Worm (Caenorhabditis elegans): ENCODE results near the gene tag-290.

tag-290 gene

ce11 chrV:11624954-11625353 lies 11.8 kb downstream of the tag-290 start:
- TF ChIP-seq nhr-232 (tag; optimal IDR thresholded peaks at IDR 0.05) (no peak), pros-1 (tag; optimal IDR thresholded peaks at IDR 0.05) (no peak)

ce11 chrV:11627837-11628236 lies 14.7 kb downstream of the tag-290 start:
- TF ChIP-seq syd-9 (tag; optimal IDR thresholded peaks at IDR 0.05) (no peak), fax-1 (tag; optimal IDR thresholded peaks at IDR 0.05) (no peak), ceh-24 (tag; optimal IDR thresholded peaks at IDR 0.05) (no peak), tbx-2 (tag; optimal IDR thresholded peaks at IDR 0.05) (no peak), hlh-13 (GFP tag; optimal IDR thresholded peaks at IDR 0.05) (no peak), ceh-14 (tag; optimal IDR thresholded peaks at IDR 0.05) (no peak), lim-6 (tag; optimal IDR thresholded peaks at IDR 0.05) (no peak), dve-1 (tag; optimal IDR thresholded peaks at IDR 0.05) (no peak), ceh-45 (GFP tag; IDR thresholded peaks at IDR 0.05) (no peak), mec-3 (tag; optimal IDR thresholded peaks at IDR 0.05; ENCODE audit: borderline replicate concordance) (no peak), elt-2 (tag; optimal IDR thresholded peaks at IDR 0.05) (no peak), sdc-2 (tag; optimal IDR thresholded peaks at IDR 0.05) (no peak), ttx-3 (tag; optimal IDR thresholded peaks at IDR 0.05) (no peak), nfya-1 (tag; optimal IDR thresholded peaks at IDR 0.05) (no peak), ceh-22 (tag; optimal IDR thresholded peaks at IDR 0.05) (no peak)

- TF ChIP-seq ceh-19 (GFP tag; optimal IDR thresholded peaks at IDR 0.05) (no peak), tbx-2 (tag; optimal IDR thresholded peaks at IDR 0.05) (no peak), elt-2 (tag; optimal IDR thresholded peaks at IDR 0.05) (peak; percentile 69), pax-1 (tag; optimal IDR thresholded peaks at IDR 0.05) (no peak)
Measured at ce11 chrV:11629222-11630026, 16.3 kb downstream of the tag-290 start, which contains the start of gene F35B12.10. Gene F35B12.10, minus strand, starts transcription at chrV:11629272.

ce11 chrV:11631128-11631527 lies 18.0 kb downstream of the tag-290 start:
- TF ChIP-seq dmd-4 (tag; optimal IDR thresholded peaks at IDR 0.05; ENCODE audit: borderline replicate concordance) = no peak
- no peak for TF ChIP-seq ceh-24 (tag; optimal IDR thresholded peaks at IDR 0.05)
- TF ChIP-seq lim-6 (tag; optimal IDR thresholded peaks at IDR 0.05) = no peak
- no peak for TF ChIP-seq pax-1 (tag; optimal IDR thresholded peaks at IDR 0.05)
- no peak for TF ChIP-seq K02D7.2 (tag; optimal IDR thresholded peaks at IDR 0.05)
- no peak for TF ChIP-seq pros-1 (tag; optimal IDR thresholded peaks at IDR 0.05)
- TF ChIP-seq ref-2 (tag; optimal IDR thresholded peaks at IDR 0.05) = no peak
- no peak for TF ChIP-seq pag-3 (tag; optimal IDR thresholded peaks at IDR 0.05; ENCODE audit: borderline replicate concordance)
- no peak for TF ChIP-seq zip-5 (tag; optimal IDR thresholded peaks at IDR 0.05)
- no peak for TF ChIP-seq ceh-31 (tag; optimal IDR thresholded peaks at IDR 0.05)
- no peak for TF ChIP-seq mec-3 (tag; optimal IDR thresholded peaks at IDR 0.05; ENCODE audit: borderline replicate concordance)
- no peak for TF ChIP-seq T23F11.4 (GFP tag; optimal IDR thresholded peaks at IDR 0.05)
- TF ChIP-seq hlh-8 (tag; optimal IDR thresholded peaks at IDR 0.05) = no peak
- TF ChIP-seq hlh-30 (tag; optimal IDR thresholded peaks at IDR 0.05; ENCODE audit: insufficient read depth) = no peak

- TF ChIP-seq ceh-9 (tag; optimal IDR thresholded peaks at IDR 0.05) (no peak), ttx-3 (tag; optimal IDR thresholded peaks at IDR 0.05) (no peak), ceh-24 (tag; optimal IDR thresholded peaks at IDR 0.05) (no peak), rnt-1 (tag; optimal IDR thresholded peaks at IDR 0.05) (no peak), K09A11.1 (tag; optimal IDR thresholded peaks at IDR 0.05; ENCODE audit: insufficient read depth) (no peak), Y22D7AL.16 (tag; optimal IDR thresholded peaks at IDR 0.05) (no peak), unc-3 (GFP tag; conservative IDR thresholded peaks at IDR 0.05) (no peak), unc-3 (tag; optimal IDR thresholded peaks at IDR 0.05) (no peak), unc-55 (GFP tag; optimal IDR thresholded peaks at IDR 0.05) (no peak), ceh-31 (tag; optimal IDR thresholded peaks at IDR 0.05) (no peak), F13H6.1 (tag; optimal IDR thresholded peaks at IDR 0.05) (no peak), hlh-30 (tag; optimal IDR thresholded peaks at IDR 0.05; ENCODE audit: insufficient read depth) (no peak), gmeb-2 (tag; optimal IDR thresholded peaks at IDR 0.05) (no peak), pha-2 (tag; optimal IDR thresholded peaks at IDR 0.05) (no peak), dmd-4 (tag; optimal IDR thresholded peaks at IDR 0.05; ENCODE audit: borderline replicate concordance) (no peak)
Measured at ce11 chrV:11635587-11635986, 22.5 kb downstream of the tag-290 start.
